Worm (Caenorhabditis elegans) whole organism, late embryonic: ENCODE measurements around the gene taf-12.

ENCODE experiments used
- C08G9.2 ChIP-seq: sonication (generic microtip); optimal IDR thresholded peaks from 2 replicates; lab custom pipeline; 2016; ENCODE audit warnings: mild to moderate bottlenecking, missing genetic modification characterization, moderate library complexity, missing compliant biosample characterization
- C38D4.7 ChIP-seq: fragments of 200-800 bp; sonication (Bioruptor generic); optimal IDR thresholded peaks from 2 replicates; lab custom pipeline; 2018; ENCODE audit warnings: mild to moderate bottlenecking, missing genetic modification characterization, moderate library complexity, missing compliant biosample characterization
- K02D7.2 ChIP-seq: sonication (generic microtip); optimal IDR thresholded peaks from 2 replicates; lab custom pipeline; 2017; ENCODE audit warnings: mild to moderate bottlenecking, missing genetic modification characterization, missing compliant biosample characterization
- ahr-1 ChIP-seq: sonication (generic microtip); optimal IDR thresholded peaks from 2 replicates; lab custom pipeline; 2016; ENCODE audit warnings: missing genetic modification characterization, missing compliant biosample characterization
- ama-1 ChIP-seq: fragments of 150-350 bp; optimal IDR thresholded peaks from 2 replicates; lab custom pipeline; 2014
- ceh-14 ChIP-seq: sonication (generic microtip); optimal IDR thresholded peaks from 2 replicates; lab custom pipeline; 2016; ENCODE audit warnings: missing genotype, missing genetic modification characterization, missing compliant biosample characterization
- ceh-19 ChIP-seq: fragments of 200-800 bp; sonication (Bioruptor generic); optimal IDR thresholded peaks from 2 replicates; lab custom pipeline; 2018; ENCODE audit warnings: mild to moderate bottlenecking, missing genetic modification characterization, missing compliant biosample characterization
- ceh-2 ChIP-seq: sonication (generic microtip); optimal IDR thresholded peaks from 2 replicates; lab custom pipeline; 2016; ENCODE audit warnings: missing genotype, missing genetic modification characterization, missing compliant biosample characterization
- ceh-31 ChIP-seq: sonication (generic microtip); optimal IDR thresholded peaks from 2 replicates; lab custom pipeline; 2016; ENCODE audit warnings: missing genetic modification characterization, missing compliant biosample characterization
- ceh-9 ChIP-seq: sonication (generic microtip); optimal IDR thresholded peaks from 2 replicates; lab custom pipeline; 2016; ENCODE audit warnings: mild to moderate bottlenecking, missing genetic modification characterization, inconsistent platforms, missing compliant biosample characterization
- dve-1 ChIP-seq: sonication (generic microtip); optimal IDR thresholded peaks from 2 replicates; lab custom pipeline; 2017; ENCODE audit warnings: antibody characterized with exemption, mild to moderate bottlenecking, missing genetic modification characterization, missing compliant biosample characterization
- elt-2 ChIP-seq: sonication (generic microtip); optimal IDR thresholded peaks from 2 replicates; lab custom pipeline; 2016; ENCODE audit warnings: missing genetic modification reagents, missing genetic modification characterization, missing compliant biosample characterization
- ets-4 ChIP-seq: sonication (generic microtip); optimal IDR thresholded peaks from 2 replicates; lab custom pipeline; 2016; ENCODE audit warnings: missing genetic modification characterization, missing compliant biosample characterization
- eyg-1 ChIP-seq: sonication (generic microtip); optimal IDR thresholded peaks from 2 replicates; lab custom pipeline; 2016; ENCODE audit warnings: missing genotype, missing genetic modification characterization, missing compliant biosample characterization
- fax-1 ChIP-seq: sonication (generic microtip); optimal IDR thresholded peaks from 2 replicates; lab custom pipeline; 2016; ENCODE audit warnings: missing genotype, missing genetic modification characterization, missing compliant biosample characterization
- fkh-6 ChIP-seq: sonication (generic microtip); optimal IDR thresholded peaks from 2 replicates; lab custom pipeline; 2016; ENCODE audit warnings: missing genetic modification characterization, missing compliant biosample characterization
- gmeb-2 ChIP-seq: sonication (generic microtip); optimal IDR thresholded peaks from 2 replicates; lab custom pipeline; 2016; ENCODE audit warnings: missing genetic modification characterization, inconsistent platforms, missing compliant biosample characterization
- hlh-13 ChIP-seq: fragments of 200-800 bp; sonication (Bioruptor generic); optimal IDR thresholded peaks from 2 replicates; lab custom pipeline; 2018; ENCODE audit warnings: mild to moderate bottlenecking, missing genetic modification characterization, missing compliant biosample characterization
- hlh-15 ChIP-seq: sonication (generic microtip); optimal IDR thresholded peaks from 2 replicates; lab custom pipeline; 2016; ENCODE audit warnings: missing genetic modification characterization, missing compliant biosample characterization
- hlh-6 ChIP-seq: sonication (generic microtip); optimal IDR thresholded peaks from 2 replicates; lab custom pipeline; 2016; ENCODE audit warnings: missing genotype, missing genetic modification characterization, missing compliant biosample characterization
- lin-11 ChIP-seq: fragments of 200-800 bp; sonication (Bioruptor generic); optimal IDR thresholded peaks from 2 replicates; lab custom pipeline; 2018; ENCODE audit warnings: mild to moderate bottlenecking, missing genetic modification characterization, missing compliant biosample characterization
- madf-2 ChIP-seq: sonication (generic microtip); optimal IDR thresholded peaks from 2 replicates; lab custom pipeline; 2017; ENCODE audit warnings: missing genetic modification characterization, missing compliant biosample characterization
- nhr-11 ChIP-seq: fragments of 150-350 bp; optimal IDR thresholded peaks from 2 replicates; lab custom pipeline; 2014; ENCODE audit warnings: missing biosample characterization, missing genetic modification characterization
- nhr-232 ChIP-seq: sonication (generic microtip); optimal IDR thresholded peaks from 2 replicates; lab custom pipeline; 2016; ENCODE audit warnings: missing genetic modification characterization, missing compliant biosample characterization
- pha-2 ChIP-seq: sonication (generic microtip); optimal IDR thresholded peaks from 2 replicates; lab custom pipeline; 2017; ENCODE audit warnings: mild to moderate bottlenecking, missing genetic modification characterization, missing compliant biosample characterization
- pqm-1 ChIP-seq: sonication (generic microtip); optimal IDR thresholded peaks from 2 replicates; lab custom pipeline; 2016; ENCODE audit warnings: missing genetic modification characterization, missing compliant biosample characterization
- sox-2 ChIP-seq: fragments of 200-800 bp; sonication (Bioruptor generic); IDR thresholded peaks from 2 replicates; pipeline ENCODE4 v1.3.6; 2022; ENCODE audit warnings: missing genetic modification reagents, missing genetic modification characterization, missing compliant biosample characterization
- syd-9 ChIP-seq: sonication (generic microtip); optimal IDR thresholded peaks from 2 replicates; lab custom pipeline; 2016; ENCODE audit warnings: mild to moderate bottlenecking, missing genetic modification characterization, moderate library complexity, missing compliant biosample characterization
- tbx-7 ChIP-seq: sonication (generic microtip); optimal IDR thresholded peaks from 2 replicates; lab custom pipeline; 2016; ENCODE audit warnings: missing genotype, missing genetic modification characterization, missing compliant biosample characterization
- ttx-3 ChIP-seq: sonication (generic microtip); optimal IDR thresholded peaks from 2 replicates; lab custom pipeline; 2016; ENCODE audit warnings: missing genetic modification reagents, missing genetic modification characterization, missing compliant biosample characterization
- unc-3 ChIP-seq, 2 experiments: fragments of 200-800 bp in 1 of 2; sonication (Bioruptor generic) in 1 of 2; sonication (generic microtip) in 1 of 2; conservative IDR thresholded peaks in 1 of 2; optimal IDR thresholded peaks in 1 of 2; 2 replicates each; pipeline versions ENCODE4 v1.3.6 to Lab custom; 2016 to 2022; ENCODE audit warnings: missing compliant biosample characterization in 2 of 2, missing genetic modification characterization in 2 of 2, missing genetic modification reagents in 1 of 2
- unc-42 ChIP-seq: sonication (generic microtip); optimal IDR thresholded peaks from 2 replicates; lab custom pipeline; 2016; ENCODE audit warnings: missing genotype, missing genetic modification characterization, missing compliant biosample characterization
- unc-55 ChIP-seq: sonication (generic microtip); optimal IDR thresholded peaks from 2 replicates; lab custom pipeline; 2017; ENCODE audit warnings: missing biosample characterization, missing genetic modification reagents, missing genetic modification characterization

The taf-12 gene

ce11 chrIII:11817865-11818264 lies 51.2 kb downstream of the taf-12 start:
- TF ChIP-seq nhr-232 (tag; lab: Kevin White, UChicago): no peak
- TF ChIP-seq ceh-19 (GFP tag; lab: Kevin White, UChicago): no peak
- no peak for TF ChIP-seq ceh-31 (tag; lab: Kevin White, UChicago)
- no peak for TF ChIP-seq hlh-15 (tag; lab: Kevin White, UChicago)
- TF ChIP-seq fax-1 (tag; lab: Kevin White, UChicago): no peak
- no peak for TF ChIP-seq tbx-7 (tag; lab: Kevin White, UChicago)
- no peak for TF ChIP-seq C38D4.7 (GFP tag; lab: Kevin White, UChicago)
- no peak for TF ChIP-seq syd-9 (tag; lab: Kevin White, UChicago)
- TF ChIP-seq dve-1 (tag; lab: Kevin White, UChicago): no peak
- TF ChIP-seq elt-2 (tag; lab: Kevin White, UChicago): no peak
- TF ChIP-seq lin-11 (tag; lab: Kevin White, UChicago): no peak
- no peak for TF ChIP-seq ceh-14
- TF ChIP-seq hlh-6 (tag; lab: Kevin White, UChicago): no peak
- no peak for TF ChIP-seq ceh-2
- no peak for TF ChIP-seq unc-3 (GFP tag; conservative IDR thresholded peaks at IDR 0.05; lab: Robert Waterston, UW)
- TF ChIP-seq unc-3 (tag; optimal IDR thresholded peaks at IDR 0.05; lab: Kevin White, UChicago): no peak
- TF ChIP-seq hlh-13 (GFP tag; lab: Kevin White, UChicago): no peak

ce11 chrIII:11816523-11817003 lies 52.5 kb downstream of the taf-12 start, which contains the start of gene C18D11.1:
C18D11.1 (plus strand) TSS chrIII:11816573.
- no peak for TF ChIP-seq unc-42 (tag; lab: Kevin White, UChicago)
- no peak for TF ChIP-seq fkh-6 (tag; lab: Kevin White, UChicago)
- no peak for TF ChIP-seq lin-11 (tag; lab: Kevin White, UChicago)
- no peak for TF ChIP-seq hlh-13 (GFP tag; lab: Kevin White, UChicago)
- TF ChIP-seq ttx-3 (tag; lab: Kevin White, UChicago): no peak
- no peak for TF ChIP-seq eyg-1 (tag; lab: Kevin White, UChicago)
- no peak for TF ChIP-seq sox-2 (GFP tag; lab: Robert Waterston, UW)
- no peak for TF ChIP-seq C08G9.2
- TF ChIP-seq madf-2 (tag; lab: Kevin White, UChicago): no peak
- no peak for TF ChIP-seq ceh-9 (tag; lab: Kevin White, UChicago)
- TF ChIP-seq pha-2: no peak
- TF ChIP-seq ama-1 (lab: Kevin White, UChicago): no peak
- no peak for TF ChIP-seq nhr-11 (tag; lab: Kevin White, UChicago)
- TF ChIP-seq gmeb-2 (tag; lab: Kevin White, UChicago): no peak
- no peak for TF ChIP-seq unc-55 (GFP tag; lab: Kevin White, UChicago)
- TF ChIP-seq ahr-1 (tag; lab: Kevin White, UChicago): no peak
- TF ChIP-seq pqm-1 (tag; lab: Kevin White, UChicago): no peak
- no peak for TF ChIP-seq hlh-15 (tag; lab: Kevin White, UChicago)
- TF ChIP-seq tbx-7 (tag; lab: Kevin White, UChicago): no peak

- TF ChIP-seq ama-1 (lab: Kevin White, UChicago) (no peak), K02D7.2 (tag; lab: Kevin White, UChicago) (peak; percentile 12), pha-2 (no peak), ets-4 (tag; lab: Kevin White, UChicago) (no peak)
These were observed 54.4 kb downstream of the taf-12 start for ce11 chrIII:11814653-11815052.
